Worm (Caenorhabditis elegans): ENCODE data around the gene T26E4.10.
"Not testable (repeated sequence)": the region's sequence is repeated elsewhere in the genome, so short reads cannot be mapped to it uniquely, and the experiment has no call there.

DNA sequence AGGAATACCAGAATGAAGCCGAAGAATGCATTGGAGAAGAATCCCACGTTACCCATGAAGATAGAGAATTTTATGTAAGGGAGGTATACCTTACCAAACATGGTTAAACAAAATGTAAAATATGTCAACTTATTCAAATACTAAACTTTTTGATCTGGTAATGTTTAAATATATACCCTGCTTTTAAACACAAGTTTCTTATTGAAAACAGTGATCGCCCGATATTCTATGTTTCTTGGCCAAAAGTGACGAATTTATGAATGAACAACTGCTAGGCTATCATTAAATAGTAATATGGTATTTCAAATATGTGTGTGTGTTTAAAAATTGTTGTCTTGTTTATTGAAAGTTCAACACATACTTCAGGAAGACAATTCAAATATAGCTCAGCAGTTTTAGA lies 49.7 kb downstream of the T26E4.10 start, which contains the start of gene T23D5.8:
- TF ChIP-seq T22C8.4 (GFP tag; IDR thresholded peaks at IDR 0.05); tab-1 (GFP tag; IDR thresholded peaks at IDR 0.05); ztf-23 (GFP tag; IDR thresholded peaks at IDR 0.05); ztf-29 (GFP tag; IDR thresholded peaks at IDR 0.05); ref-1 (GFP tag; conservative IDR thresholded peaks at IDR 0.05); cog-1 (tag; optimal IDR thresholded peaks at IDR 0.05); flt-1 (GFP tag; IDR thresholded peaks at IDR 0.05): not testable (repeated sequence)
